Fruit fly (Drosophila melanogaster) whole organism, wandering third instar larva: Measurements from ENCODE around the gene RapGAP1.

Experiments used
- CG32264 ChIP-seq: fragments of 200-800 bp; sonication (Bioruptor generic); optimal IDR thresholded peaks from 2 replicates; lab custom pipeline; 2016; ENCODE audit warnings: missing biosample characterization, missing genetic modification characterization
- Dfd ChIP-seq: fragments of >200 bp; optimal IDR thresholded peaks from 2 replicates; lab custom pipeline; 2017; ENCODE audit warnings: missing biosample characterization, missing genetic modification characterization
- Dif ChIP-seq: fragments of 200-275, 200-300 bp; sonication (Bioruptor generic); optimal IDR thresholded peaks from 2 replicates; lab custom pipeline; 2018; ENCODE audit warnings: missing biosample characterization, missing genetic modification characterization; ENCODE audit not compliant: partially characterized antibody
- GATAd ChIP-seq: sonication (Bioruptor generic); optimal IDR thresholded peaks from 2 replicates; lab custom pipeline; 2016; ENCODE audit warnings: missing biosample characterization, missing genetic modification characterization
- HLH106 ChIP-seq: fragments of 200-800 bp; optimal IDR thresholded peaks from 3 replicates; lab custom pipeline; 2019; ENCODE audit warnings: missing biosample characterization, mild to moderate bottlenecking, missing genetic modification characterization, moderate library complexity
- Hnf4 ChIP-seq: fragments of 200-800 bp; sonication (Bioruptor generic); optimal IDR thresholded peaks from 2 replicates; lab custom pipeline; 2016; ENCODE audit warnings: missing biosample characterization, mild to moderate bottlenecking, missing genetic modification characterization
- Hr78 ChIP-seq: fragments of >200 bp; optimal IDR thresholded peaks from 2 replicates; lab custom pipeline; 2017; ENCODE audit warnings: missing biosample characterization, missing genetic modification characterization
- Hr83 ChIP-seq: fragments of 200-300 bp; sonication (Bioruptor generic); optimal IDR thresholded peaks from 2 replicates; lab custom pipeline; 2016; ENCODE audit warnings: missing biosample characterization, mild to moderate bottlenecking, missing genetic modification characterization, moderate library complexity; ENCODE audit not compliant: poor library complexity, severe bottlenecking
- Jra ChIP-seq: sonication (Bioruptor generic); optimal IDR thresholded peaks from 2 replicates; lab custom pipeline; 2016; ENCODE audit warnings: missing biosample characterization, missing genetic modification characterization
- Mio ChIP-seq: sonication (Bioruptor generic); optimal IDR thresholded peaks from 2 replicates; lab custom pipeline; 2016; ENCODE audit warnings: missing biosample characterization, missing genetic modification characterization
- N ChIP-seq: fragments of >200 bp; optimal IDR thresholded peaks from 2 replicates; lab custom pipeline; 2018; ENCODE audit warnings: missing biosample characterization, missing external identifiers, missing genetic modification characterization
- OdsH ChIP-seq: fragments of 200-800 bp; sonication (Bioruptor generic); optimal IDR thresholded peaks from 2 replicates; lab custom pipeline; 2016; ENCODE audit warnings: missing biosample characterization, mild to moderate bottlenecking, missing genetic modification characterization
- Rel ChIP-seq, 2 experiments: fragments of 200-800 bp; sonication (Bioruptor generic) in 1 of 2; optimal IDR thresholded peaks; 2 replicates in 1 of 2; 3 replicates in 1 of 2; lab custom pipeline; 2016 to 2019; ENCODE audit warnings: mild to moderate bottlenecking in 2 of 2, missing biosample characterization in 2 of 2, missing genetic modification characterization in 2 of 2, moderate library complexity in 1 of 2
- Sp1 ChIP-seq: fragments of 200-800 bp; sonication (Bioruptor generic); optimal IDR thresholded peaks from 3 replicates; lab custom pipeline; 2019; ENCODE audit warnings: missing biosample characterization, mild to moderate bottlenecking, missing genetic modification characterization, moderate library complexity
- Vsx2 ChIP-seq: fragments of 200-300, 225-300 bp; sonication (Bioruptor generic); optimal IDR thresholded peaks from 2 replicates; lab custom pipeline; 2018; ENCODE audit warnings: missing biosample characterization, missing genetic modification characterization; ENCODE audit not compliant: partially characterized antibody
- br ChIP-seq: fragments of 200-800 bp; sonication (Bioruptor generic); optimal IDR thresholded peaks from 2 replicates; lab custom pipeline; 2016; ENCODE audit warnings: missing biosample characterization, missing genetic modification characterization
- brk ChIP-seq: fragments of 200-800 bp; sonication (Bioruptor generic); optimal IDR thresholded peaks from 2 replicates; lab custom pipeline; 2016; ENCODE audit warnings: missing biosample characterization, mild to moderate bottlenecking, missing genetic modification characterization
- dmrt93B ChIP-seq: fragments of 200-800 bp; sonication (Bioruptor generic); optimal IDR thresholded peaks from 2 replicates; lab custom pipeline; 2018; ENCODE audit warnings: missing biosample characterization, mild to moderate bottlenecking, missing genetic modification characterization
- dsf ChIP-seq: sonication (Bioruptor generic); optimal IDR thresholded peaks from 2 replicates; lab custom pipeline; 2016; ENCODE audit warnings: missing biosample characterization, missing genetic modification characterization, borderline replicate concordance
- ey ChIP-seq: fragments of 200-800 bp; sonication (Bioruptor generic); optimal IDR thresholded peaks from 2 replicates; lab custom pipeline; 2016; ENCODE audit warnings: missing biosample characterization, missing genetic modification characterization
- foxo ChIP-seq, 2 experiments: fragments of 200-800 bp; sonication (Bioruptor generic); optimal IDR thresholded peaks; 2 replicates in 1 of 2; 3 replicates in 1 of 2; lab custom pipeline; 2016 to 2017; ENCODE audit warnings: missing biosample characterization in 2 of 2, missing genetic modification characterization in 2 of 2
- fru ChIP-seq: fragments of 200-800 bp; sonication (Bioruptor generic); optimal IDR thresholded peaks from 3 replicates; lab custom pipeline; 2016; ENCODE audit warnings: missing biosample characterization, mild to moderate bottlenecking, missing genetic modification characterization
- h ChIP-seq: fragments of 200-800 bp; sonication (Bioruptor generic); optimal IDR thresholded peaks from 3 replicates; lab custom pipeline; 2016; ENCODE audit warnings: missing biosample characterization, mild to moderate bottlenecking, missing genetic modification characterization
- jim ChIP-seq: fragments of 175-275, 200-325 bp; sonication (Bioruptor generic); optimal IDR thresholded peaks from 2 replicates; lab custom pipeline; 2016; ENCODE audit warnings: missing biosample characterization, mild to moderate bottlenecking, missing genetic modification characterization
- pan ChIP-seq: fragments of >200 bp; optimal IDR thresholded peaks from 2 replicates; lab custom pipeline; 2017
- psq ChIP-seq: fragments of 200-800 bp; sonication (Bioruptor generic); optimal IDR thresholded peaks from 3 replicates; lab custom pipeline; 2017; ENCODE audit warnings: missing biosample characterization, mild to moderate bottlenecking, missing genetic modification characterization, moderate library complexity
- rgr ChIP-seq: fragments of 200-800 bp; sonication (Bioruptor generic); optimal IDR thresholded peaks from 3 replicates; lab custom pipeline; 2016; ENCODE audit warnings: missing biosample characterization, mild to moderate bottlenecking, missing genetic modification characterization
- sv ChIP-seq: fragments of 200-800 bp; sonication (Bioruptor generic); optimal IDR thresholded peaks from 3 replicates; lab custom pipeline; 2016; ENCODE audit warnings: missing biosample characterization, missing genetic modification characterization
- woc ChIP-seq: sonication (Bioruptor generic); optimal IDR thresholded peaks from 2 replicates; lab custom pipeline; 2016; ENCODE audit warnings: missing biosample characterization, mild to moderate bottlenecking, missing genetic modification characterization

RapGAP1 gene

DNA sequence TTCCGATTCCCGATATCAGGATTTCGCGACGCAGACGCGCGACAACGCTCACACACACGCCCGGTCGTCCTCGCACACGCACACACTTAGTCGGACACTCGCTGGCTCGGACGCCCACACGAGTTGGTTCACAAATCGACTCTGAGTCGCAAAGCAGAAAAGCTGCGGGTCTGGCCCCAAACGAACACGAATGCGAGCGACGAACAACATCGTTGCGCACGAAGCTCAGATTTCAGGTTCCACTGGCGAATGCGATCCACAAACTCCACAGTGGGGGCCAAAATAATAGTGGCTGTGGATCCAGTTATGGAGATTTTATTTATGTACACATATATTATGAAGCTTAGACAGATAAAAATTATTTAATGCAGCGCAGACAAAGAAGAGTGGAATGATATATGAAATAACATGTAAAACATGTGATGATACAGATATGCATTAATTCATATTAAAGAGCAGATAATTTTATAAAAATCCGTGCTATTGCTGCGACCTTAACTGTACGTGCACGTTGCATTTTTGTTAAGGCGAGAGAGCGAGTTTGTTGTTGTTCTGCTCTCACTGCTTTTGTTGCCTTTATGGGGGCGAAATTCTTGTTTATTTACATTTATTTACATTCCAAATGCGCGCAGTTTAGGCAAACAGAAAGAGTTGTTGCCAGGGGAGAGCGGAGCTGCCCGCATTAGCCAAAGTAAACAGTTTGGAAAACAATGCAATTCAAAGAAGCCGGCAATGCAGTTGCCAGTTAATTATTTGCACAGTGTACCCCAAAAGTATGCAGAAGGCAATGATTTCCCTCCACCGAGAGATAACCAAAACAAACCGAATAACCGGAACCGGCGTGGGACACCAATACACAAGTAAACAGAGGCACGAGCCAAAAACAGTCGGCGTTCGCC, 2.1 kb downstream of the RapGAP1 start (continued):
- TF ChIP-seq h (GFP tag; lab: Kevin White, UChicago) (peak; percentile 94), CG32264 (GFP tag; lab: Kevin White, UChicago) (peak; percentile 84), dsf (GFP tag; lab: Kevin White, UChicago) (no peak), fru (GFP tag; lab: Kevin White, UChicago) (peak; percentile 90), GATAd (no peak), br (peak; percentile 32), Sp1 (GFP tag; lab: Kevin White, UChicago) (peak; percentile 51), Jra (GFP tag; lab: Kevin White, UChicago) (no peak), Mio (no peak), brk (peak; percentile 76), HLH106 (tag; lab: Kevin White, UChicago) (peak; percentile 95), ey (GFP tag; lab: Kevin White, UChicago) (no peak), OdsH (no peak), Hr78 (GFP tag; lab: Kevin White, UChicago) (no peak)

DNA sequence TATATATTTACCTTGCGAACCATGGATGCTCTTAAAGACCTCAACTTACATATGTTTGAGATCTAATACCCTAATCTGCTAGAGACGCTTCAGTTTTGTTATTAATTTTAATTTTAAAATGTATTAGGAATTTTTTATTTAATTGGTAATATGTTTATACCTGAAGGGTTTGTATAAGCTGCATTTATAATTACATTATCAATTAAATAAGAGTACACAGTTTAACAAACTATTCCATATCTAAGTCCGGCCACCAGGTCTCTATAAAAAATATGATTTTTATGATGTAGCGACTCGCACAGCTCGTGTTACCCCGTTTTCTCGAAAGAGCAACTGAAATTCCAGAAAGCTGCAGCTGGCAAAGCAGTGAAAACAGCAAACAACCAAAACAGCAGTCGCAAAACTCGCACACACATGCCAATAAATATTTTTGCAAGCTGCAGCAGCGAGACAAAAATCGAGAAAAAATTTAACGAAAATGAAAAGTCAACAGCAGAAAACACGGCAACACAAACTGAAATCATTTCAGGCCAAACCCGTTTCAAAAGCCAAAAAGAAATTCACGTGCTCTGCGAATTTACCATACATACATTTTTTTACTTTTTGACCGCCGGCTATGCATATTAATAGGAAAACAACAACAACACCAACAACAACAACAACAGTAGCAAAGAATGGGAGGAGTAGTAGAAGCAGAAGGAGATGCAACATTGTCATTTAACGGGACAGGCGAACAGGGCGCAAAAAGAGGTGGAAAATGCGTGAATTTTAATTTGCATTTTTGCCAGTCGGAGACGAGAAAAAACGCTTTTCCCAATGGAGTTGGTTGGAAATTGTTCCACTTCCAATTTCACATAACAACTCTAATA, 4.3 kb downstream of the RapGAP1 start:
- no peak for TF ChIP-seq N
- peak; percentile 49 for TF ChIP-seq OdsH
- no peak for TF ChIP-seq br
- peak; percentile 40 for TF ChIP-seq h (GFP tag; lab: Kevin White, UChicago)
- no peak for TF ChIP-seq Rel (GFP tag; optimal IDR thresholded peaks at IDR 0.05; lab: Kevin White, UChicago)
- no peak for TF ChIP-seq Rel (tag; optimal IDR thresholded peaks at IDR 0.05; lab: Kevin White, UChicago)
- peak; percentile 49 for TF ChIP-seq fru (GFP tag; lab: Kevin White, UChicago)
- TF ChIP-seq Vsx2 (GFP tag; lab: Kevin White, UChicago), result peak; percentile 18
- TF ChIP-seq dmrt93B (GFP tag; lab: Kevin White, UChicago), result peak; percentile 41
- TF ChIP-seq Dfd, result no peak
- peak; percentile 27 for TF ChIP-seq ey (GFP tag; lab: Kevin White, UChicago)
- TF ChIP-seq brk, result no peak
- TF ChIP-seq Sp1 (GFP tag; lab: Kevin White, UChicago), result peak; percentile 56
- TF ChIP-seq foxo (GFP tag; optimal IDR thresholded peaks at IDR 0.05; lab: Kevin White, UChicago), result peak in 1 of 2 experiments; percentile 73
- peak; percentile 65 for TF ChIP-seq HLH106 (tag; lab: Kevin White, UChicago)
- peak; percentile 65 for TF ChIP-seq rgr (GFP tag; lab: Kevin White, UChicago)
- peak; percentile 51 for TF ChIP-seq woc
- TF ChIP-seq Hnf4, result no peak
- peak; percentile 46 for TF ChIP-seq psq

DNA sequence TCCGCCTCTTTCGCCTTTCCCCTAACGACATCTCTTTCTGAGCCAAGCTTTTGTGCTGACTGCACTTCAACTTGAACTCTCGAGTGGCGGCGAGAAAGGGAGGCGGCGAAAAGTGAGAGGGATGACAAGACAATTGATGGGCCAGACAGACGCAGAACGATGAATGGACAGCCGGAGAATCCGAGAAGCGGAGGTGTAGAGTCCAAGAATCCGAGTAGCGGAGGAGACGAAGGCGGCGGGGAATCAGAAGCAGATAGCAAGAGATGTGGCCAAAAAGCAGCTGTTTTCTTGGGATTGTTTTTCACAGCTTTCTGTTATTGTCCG, 5.3 kb downstream of the RapGAP1 start:
- TF ChIP-seq Rel (GFP tag; optimal IDR thresholded peaks at IDR 0.05; lab: Kevin White, UChicago) (no peak), Rel (tag; optimal IDR thresholded peaks at IDR 0.05; lab: Kevin White, UChicago) (no peak), Hr78 (GFP tag; lab: Kevin White, UChicago) (no peak), Hr83 (GFP tag; lab: Kevin White, UChicago) (peak; percentile 37), Dif (GFP tag; lab: Kevin White, UChicago) (peak; percentile 30), CG32264 (GFP tag; lab: Kevin White, UChicago) (no peak), pan (no peak), psq (peak; percentile 94), woc (no peak), jim (GFP tag; lab: Kevin White, UChicago) (no peak), sv (GFP tag; lab: Kevin White, UChicago) (no peak)
- TF ChIP-seq, all 38 proteins: peak for 3

DNA sequence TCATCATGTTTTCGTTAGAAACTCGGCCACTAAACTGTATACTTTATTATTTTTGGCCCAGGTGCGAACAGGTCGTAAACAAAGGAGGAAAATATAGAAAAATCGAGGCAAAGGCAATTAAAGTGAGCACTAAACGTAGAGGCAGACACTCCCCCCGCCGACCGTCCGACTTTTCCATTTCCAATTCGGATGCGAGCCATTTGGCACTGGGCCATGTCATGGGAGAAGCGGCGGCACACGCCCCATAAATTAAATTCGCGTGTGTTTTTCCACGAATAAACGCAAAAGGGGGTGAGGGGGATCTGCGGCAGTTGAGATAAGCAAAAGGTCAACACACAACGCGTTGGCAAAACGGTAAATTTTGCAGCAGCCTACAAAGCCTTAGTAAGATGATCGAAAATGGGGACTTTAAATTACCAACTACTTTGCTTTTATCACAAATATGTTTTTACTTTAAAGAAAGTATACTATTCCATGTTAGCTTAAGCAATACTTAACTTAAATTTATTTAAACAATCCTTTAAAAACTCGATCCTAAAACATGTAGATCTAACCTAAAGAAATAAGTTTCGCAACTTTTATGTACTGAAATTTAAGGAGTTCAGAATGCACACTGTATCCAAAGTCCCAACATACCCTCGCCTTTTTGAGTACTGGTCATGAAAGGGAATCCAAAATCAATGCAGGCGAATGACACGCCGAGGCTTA, 5.8 kb downstream of the RapGAP1 start:
- TF ChIP-seq pan (no peak), Vsx2 (GFP tag; lab: Kevin White, UChicago) (no peak), woc (peak; percentile 58), fru (GFP tag; lab: Kevin White, UChicago) (peak; percentile 55), jim (GFP tag; lab: Kevin White, UChicago) (no peak), foxo (GFP tag; optimal IDR thresholded peaks at IDR 0.05; lab: Kevin White, UChicago) (peak in 1 of 2 experiments; percentile 59), psq (no peak), br (no peak), rgr (GFP tag; lab: Kevin White, UChicago) (peak; percentile 34), h (GFP tag; lab: Kevin White, UChicago) (peak; percentile 17)
